Fruit fly (Drosophila melanogaster) whole organism, embryonic: ENCODE data around the gene CG18649.

ENCODE experiments used
- Atf6 ChIP-seq: fragments of 200-800 bp; sonication (Bioruptor generic); IDR thresholded peaks from 2 replicates; pipeline ENCODE4 v1.3.6; 2022; ENCODE audit warnings: missing biosample characterization, missing genetic modification characterization
- Awh ChIP-seq: fragments of 200-800 bp; sonication (Bioruptor generic); IDR thresholded peaks from 2 replicates; pipeline ENCODE4, ENCODE4 v1.3.6; 2022; ENCODE audit warnings: missing biosample characterization, missing genetic modification characterization
- CG10543 ChIP-seq: fragments of 200-800 bp; sonication (Bioruptor generic); optimal IDR thresholded peaks from 3 replicates; lab custom pipeline; 2017; ENCODE audit warnings: missing biosample characterization, mild to moderate bottlenecking, missing genetic modification characterization, moderate library complexity
- CG10565 ChIP-seq: fragments of 200-800 bp; sonication (Bioruptor generic); optimal IDR thresholded peaks from 3 replicates; lab custom pipeline; 2016; ENCODE audit warnings: missing biosample characterization, mild to moderate bottlenecking, missing genetic modification characterization
- CG12659 ChIP-seq: fragments of 200-800 bp; sonication (Bioruptor generic); optimal IDR thresholded peaks from 3 replicates; lab custom pipeline; 2017; ENCODE audit warnings: mild to moderate bottlenecking, missing biosample characterization, missing genetic modification reagents, missing genetic modification characterization
- CG13624 ChIP-seq: fragments of 200-800 bp; sonication (Bioruptor generic); optimal IDR thresholded peaks from 2 replicates; lab custom pipeline; 2016; ENCODE audit warnings: missing biosample characterization, missing genetic modification characterization
- CG13894 ChIP-seq: fragments of 200-800 bp; sonication (Bioruptor generic); optimal IDR thresholded peaks from 3 replicates; lab custom pipeline; 2018; ENCODE audit warnings: missing biosample characterization, mild to moderate bottlenecking, missing genetic modification characterization, moderate library complexity
- CG16813 ChIP-seq: fragments of 200-800 bp; sonication (Bioruptor generic); IDR thresholded peaks from 3 replicates; pipeline ENCODE4 v1.3.6; 2022; ENCODE audit warnings: missing biosample characterization, missing genetic modification characterization; ENCODE audit not compliant: partially characterized antibody
- CG17186 ChIP-seq: fragments of 200-800 bp; sonication (Bioruptor generic); optimal IDR thresholded peaks from 3 replicates; lab custom pipeline; 2017; ENCODE audit warnings: missing biosample characterization, missing genetic modification reagents, missing genetic modification characterization
- CG17802 ChIP-seq: fragments of 200-800 bp; sonication (Bioruptor generic); optimal IDR thresholded peaks from 2 replicates; lab custom pipeline; 2018; ENCODE audit warnings: missing biosample characterization, mild to moderate bottlenecking, missing genetic modification characterization, moderate library complexity
- CG18262 ChIP-seq: fragments of 200-800 bp; optimal IDR thresholded peaks from 3 replicates; lab custom pipeline; 2019; ENCODE audit warnings: missing biosample characterization, mild to moderate bottlenecking, missing genetic modification characterization, moderate library complexity
- CG2875 ChIP-seq: fragments of 200-800 bp; sonication (Bioruptor generic); optimal IDR thresholded peaks from 2 replicates; lab custom pipeline; 2017; ENCODE audit warnings: missing biosample characterization, mild to moderate bottlenecking, missing genetic modification characterization, missing genetic modification reagents
- CG4282 ChIP-seq: fragments of 200-800 bp; sonication (Bioruptor generic); optimal IDR thresholded peaks from 2 replicates; lab custom pipeline; 2016; ENCODE audit warnings: missing biosample characterization, missing genetic modification characterization
- CG4820 ChIP-seq: fragments of 200-800 bp; sonication (Bioruptor generic); optimal IDR thresholded peaks from 3 replicates; lab custom pipeline; 2016; ENCODE audit warnings: missing biosample characterization, missing genetic modification characterization
- CG6791 ChIP-seq: fragments of 200-800 bp; sonication (Bioruptor generic); IDR thresholded peaks from 3 replicates; pipeline ENCODE4 v1.3.6; 2022; ENCODE audit warnings: missing biosample characterization, missing genetic modification characterization; ENCODE audit not compliant: partially characterized antibody
- CG7372 ChIP-seq: fragments of 200-800 bp; sonication (Bioruptor generic); IDR thresholded peaks from 2 replicates; pipeline ENCODE4 v1.3.6; 2022; ENCODE audit warnings: missing biosample characterization, missing genetic modification characterization
- CG7786 ChIP-seq: fragments of 200-800 bp; sonication (Bioruptor generic); optimal IDR thresholded peaks from 2 replicates; lab custom pipeline; 2016; ENCODE audit warnings: missing biosample characterization, missing genetic modification characterization
- CoRest ChIP-seq: fragments of 200-800 bp; sonication (Bioruptor generic); optimal IDR thresholded peaks from 3 replicates; lab custom pipeline; 2018; ENCODE audit warnings: missing biosample characterization, mild to moderate bottlenecking, missing genetic modification characterization, moderate library complexity
- Doc3 ChIP-seq: fragments of 200-800 bp; sonication (Bioruptor generic); IDR thresholded peaks from 3 replicates; pipeline ENCODE4 v1.3.6; 2022; ENCODE audit warnings: missing biosample characterization, missing genetic modification characterization; ENCODE audit not compliant: partially characterized antibody
- Dp ChIP-seq: fragments of 200-800 bp; sonication (Bioruptor generic); optimal IDR thresholded peaks from 2 replicates; lab custom pipeline; 2018; ENCODE audit warnings: missing biosample characterization, mild to moderate bottlenecking, missing genetic modification characterization, moderate library complexity
- Ets97D ChIP-seq: fragments of 200-800 bp; sonication (Bioruptor generic); optimal IDR thresholded peaks from 3 replicates; lab custom pipeline; 2016; ENCODE audit warnings: missing biosample characterization, missing genetic modification characterization
- Hmx ChIP-seq: fragments of 200-800 bp; sonication (Bioruptor generic); optimal IDR thresholded peaks from 2 replicates; lab custom pipeline; 2016; ENCODE audit warnings: missing biosample characterization, missing genetic modification characterization
- Hr51 ChIP-seq, 2 experiments: fragments of 200-800 bp; sonication (Bioruptor generic); optimal IDR thresholded peaks; 2 replicates in 1 of 2; 3 replicates in 1 of 2; lab custom pipeline; 2016 to 2018; ENCODE audit warnings: missing biosample characterization in 2 of 2, missing genetic modification characterization in 2 of 2, mild to moderate bottlenecking in 1 of 2, moderate library complexity in 1 of 2
- Kr ChIP-seq: fragments of 200-800 bp; sonication (Bioruptor generic); optimal IDR thresholded peaks from 2 replicates; lab custom pipeline; 2017; ENCODE audit warnings: missing biosample characterization, mild to moderate bottlenecking, missing genetic modification characterization
- Max ChIP-seq: fragments of 200-800 bp; sonication (Bioruptor generic); optimal IDR thresholded peaks from 2 replicates; lab custom pipeline; 2016; ENCODE audit warnings: missing biosample characterization, mild to moderate bottlenecking, missing genetic modification characterization
- Oli ChIP-seq: fragments of 200-800 bp; sonication (Bioruptor generic); optimal IDR thresholded peaks from 2 replicates; lab custom pipeline; 2018; ENCODE audit warnings: missing biosample characterization, mild to moderate bottlenecking, missing genetic modification characterization, moderate library complexity
- Poxn ChIP-seq: fragments of 200-800 bp; sonication (Bioruptor generic); IDR thresholded peaks from 2 replicates; pipeline ENCODE4 v1.3.6; 2022; ENCODE audit warnings: missing biosample characterization, missing genetic modification characterization
- Six4 ChIP-seq: fragments of 200-800 bp; sonication (Bioruptor generic); optimal IDR thresholded peaks from 2 replicates; lab custom pipeline; 2016; ENCODE audit warnings: missing biosample characterization, missing genetic modification characterization
- Tbp ChIP-seq: fragments of >200 bp; optimal IDR thresholded peaks from 2 replicates; lab custom pipeline; 2018; ENCODE audit warnings: missing biosample characterization, missing genetic modification characterization
- Usf ChIP-seq: fragments of 200-800 bp; sonication (Bioruptor generic); optimal IDR thresholded peaks from 2 replicates; lab custom pipeline; 2017; ENCODE audit warnings: missing genotype, missing biosample characterization, missing genetic modification characterization
- Xrp1 ChIP-seq: fragments of 200-800 bp; sonication (Bioruptor generic); IDR thresholded peaks from 2 replicates; pipeline ENCODE4 v1.3.6; 2022; ENCODE audit warnings: missing biosample characterization, missing genetic modification characterization
- YL-1 ChIP-seq: fragments of 200-800 bp; sonication (Bioruptor generic); optimal IDR thresholded peaks from 3 replicates; lab custom pipeline; 2017; ENCODE audit warnings: missing biosample characterization, mild to moderate bottlenecking, missing genetic modification characterization
- ara ChIP-seq: fragments of 200-800 bp; sonication (Bioruptor generic); IDR thresholded peaks from 2 replicates; pipeline ENCODE4 v1.3.6; 2022; ENCODE audit warnings: missing biosample characterization, missing genetic modification characterization
- ci ChIP-seq: fragments of 200-800 bp; sonication (Bioruptor generic); IDR thresholded peaks from 3 replicates; pipeline ENCODE4 v1.3.6; 2022; ENCODE audit warnings: missing biosample characterization, missing genetic modification characterization
- cwo ChIP-seq: fragments of 200-800 bp; sonication (Bioruptor generic); optimal IDR thresholded peaks from 3 replicates; lab custom pipeline; 2017; ENCODE audit warnings: missing biosample characterization, missing genetic modification characterization, mild to moderate bottlenecking, moderate library complexity, missing genetic modification reagents
- disco-r ChIP-seq: fragments of 200-800 bp; sonication (Bioruptor generic); optimal IDR thresholded peaks from 2 replicates; lab custom pipeline; 2016; ENCODE audit warnings: missing biosample characterization, missing genetic modification characterization
- dmrt99B ChIP-seq: fragments of 200-800 bp; sonication (Bioruptor generic); optimal IDR thresholded peaks from 2 replicates; lab custom pipeline; 2018; ENCODE audit warnings: missing biosample characterization, mild to moderate bottlenecking, missing genetic modification characterization, moderate library complexity
- ind ChIP-seq: fragments of 200-800 bp; sonication (Bioruptor generic); optimal IDR thresholded peaks from 3 replicates; lab custom pipeline; 2016; ENCODE audit warnings: missing biosample characterization, missing genetic modification characterization
- lola ChIP-seq, 3 experiments: fragments of >200 bp in 2 of 3; fragments of 200-800 bp in 1 of 3; sonication (Bioruptor generic) in 1 of 3; optimal IDR thresholded peaks; 2 replicates each; lab custom pipeline; 2017 to 2019; ENCODE audit warnings: missing biosample characterization in 3 of 3, missing genetic modification characterization in 3 of 3, mild to moderate bottlenecking in 1 of 3, moderate library complexity in 1 of 3
- nmo ChIP-seq: fragments of 200-800 bp; sonication (Bioruptor generic); optimal IDR thresholded peaks from 2 replicates; lab custom pipeline; 2018; ENCODE audit warnings: missing biosample characterization, mild to moderate bottlenecking, missing genetic modification characterization, moderate library complexity
- otp ChIP-seq: fragments of 200-800 bp; sonication (Bioruptor generic); IDR thresholded peaks from 3 replicates; pipeline ENCODE4, ENCODE4 v1.3.6; 2022; ENCODE audit warnings: missing biosample characterization, missing genetic modification characterization
- scrt ChIP-seq: fragments of 200-800 bp; sonication (Bioruptor generic); optimal IDR thresholded peaks from 2 replicates; lab custom pipeline; 2018; ENCODE audit warnings: missing biosample characterization, mild to moderate bottlenecking, missing genetic modification characterization, moderate library complexity
- sens ChIP-seq: fragments of 200-800 bp; sonication (Bioruptor generic); peaks from one replicate; lab custom pipeline; 2016; ENCODE audit warnings: missing biosample characterization, missing genetic modification characterization
- shn ChIP-seq: fragments of 200-800 bp; sonication (Bioruptor generic); optimal IDR thresholded peaks from 3 replicates; lab custom pipeline; 2016; ENCODE audit warnings: missing biosample characterization, missing genetic modification characterization
- sna ChIP-seq: fragments of 200-800 bp; sonication (Bioruptor generic); IDR thresholded peaks from 2 replicates; pipeline ENCODE4 v1.3.6; 2022; ENCODE audit warnings: missing biosample characterization, missing genetic modification characterization; ENCODE audit not compliant: partially characterized antibody
- trh ChIP-seq: fragments of 200-800 bp; sonication (Bioruptor generic); optimal IDR thresholded peaks from 2 replicates; lab custom pipeline; 2016; ENCODE audit warnings: missing biosample characterization, missing genetic modification characterization
- tup ChIP-seq: fragments of 200-800 bp; sonication (Bioruptor generic); optimal IDR thresholded peaks from 2 replicates; lab custom pipeline; 2016; ENCODE audit warnings: missing biosample characterization, mild to moderate bottlenecking, missing genetic modification characterization, moderate library complexity
- tx ChIP-seq: fragments of 200-800 bp; sonication (Bioruptor generic); optimal IDR thresholded peaks from 2 replicates; lab custom pipeline; 2016; ENCODE audit warnings: missing biosample characterization, missing genetic modification characterization
- z ChIP-seq: fragments of 200-800 bp; sonication (Bioruptor generic); IDR thresholded peaks from 3 replicates; pipeline ENCODE4 v1.3.6; 2022; ENCODE audit warnings: missing biosample characterization, missing genetic modification characterization

Gene CG18649

DNA sequence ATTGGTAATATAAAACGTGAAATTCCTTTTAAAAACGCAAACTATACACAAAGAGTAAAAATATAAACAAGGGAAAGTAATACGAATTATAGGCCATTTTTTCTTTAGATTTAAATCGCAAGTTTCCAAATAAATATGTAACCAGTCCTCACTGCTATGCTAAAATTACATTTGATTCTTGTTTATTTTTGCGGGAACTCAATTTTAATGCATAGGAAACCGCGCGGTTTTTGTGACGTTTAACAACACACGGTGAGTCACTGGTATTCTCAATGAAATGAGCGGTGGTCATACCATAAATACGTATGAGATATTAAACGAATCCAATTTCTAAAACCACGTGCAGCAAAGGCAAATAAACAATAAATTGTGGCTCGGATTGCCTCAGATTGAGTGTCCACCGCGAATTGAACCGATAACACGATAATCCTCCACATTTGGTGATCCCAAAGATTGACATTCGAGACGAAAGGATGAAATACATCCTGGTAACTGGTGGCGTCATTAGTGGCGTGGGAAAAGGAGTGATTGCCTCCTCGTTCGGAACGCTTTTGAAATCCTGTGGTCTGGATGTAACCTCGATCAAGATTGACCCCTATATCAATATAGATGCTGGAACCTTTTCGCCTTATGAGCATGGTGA lies 44.1 kb upstream of the CG18649 start, which contains the start of gene Ctps (continued):
- TF ChIP-seq cwo, result no peak
- TF ChIP-seq lola (GFP tag; optimal IDR thresholded peaks at IDR 0.05; lab: Kevin White, UChicago), result no peak
- peak; percentile 7 for TF ChIP-seq CG17802 (tag; lab: Kevin White, UChicago)
- TF ChIP-seq Poxn (GFP tag; lab: Robert Waterston, UW), result no peak
- TF ChIP-seq Six4 (GFP tag; lab: Kevin White, UChicago), result no peak
- no peak for TF ChIP-seq ara (GFP tag; lab: Robert Waterston, UW)
- no peak for TF ChIP-seq CG2875 (GFP tag; lab: Kevin White, UChicago)
- TF ChIP-seq ci, result no peak
- TF ChIP-seq Hmx (GFP tag; lab: Kevin White, UChicago), result no peak
- no peak for TF ChIP-seq CG13894
- TF ChIP-seq CG6791 (GFP tag; lab: Robert Waterston, UW), result no peak
- no peak for TF ChIP-seq CG10543
- peak; percentile 86 for TF ChIP-seq Dp (GFP tag; lab: Kevin White, UChicago)
- TF ChIP-seq nmo (GFP tag; lab: Kevin White, UChicago), result no peak
- TF ChIP-seq ind, result no peak
- TF ChIP-seq CG4282, result no peak
- TF ChIP-seq CoRest (tag; lab: Kevin White, UChicago), result peak; percentile 4
- 0 out of 3 replicates have a peak, but pooled peaks have one; percentile 7 for TF ChIP-seq z (GFP tag; lab: Robert Waterston, UW)
- no peak for TF ChIP-seq Usf (GFP tag; lab: Kevin White, UChicago)
- no peak for TF ChIP-seq CG7372 (GFP tag; lab: Robert Waterston, UW)
- TF ChIP-seq tx (GFP tag; lab: Kevin White, UChicago), result no peak
- no peak for TF ChIP-seq CG10565 (GFP tag; lab: Kevin White, UChicago)
- TF ChIP-seq CG4820 (GFP tag; lab: Kevin White, UChicago), result no peak
- TF ChIP-seq Hr51 (GFP tag; optimal IDR thresholded peaks at IDR 0.05; lab: Kevin White, UChicago), result peak in 1 of 2 experiments; percentile 15
- TF ChIP-seq shn (GFP tag; lab: Kevin White, UChicago), result peak; percentile 23
- TF ChIP-seq Kr, result no peak
- TF ChIP-seq trh (GFP tag; lab: Kevin White, UChicago), result no peak
- TF ChIP-seq Oli (tag; lab: Kevin White, UChicago), result no peak
- TF ChIP-seq CG17186 (GFP tag; lab: Kevin White, UChicago), result peak; percentile 30
- TF ChIP-seq CG13624 (GFP tag; lab: Kevin White, UChicago), result peak; percentile 24
- TF ChIP-seq CG12659 (GFP tag; lab: Kevin White, UChicago), result peak; percentile 24
- no peak for TF ChIP-seq tup (GFP tag; lab: Kevin White, UChicago)
- no peak for TF ChIP-seq dmrt99B (tag; lab: Kevin White, UChicago)
- TF ChIP-seq CG16813, result no peak
- no peak for TF ChIP-seq Atf6 (GFP tag; lab: Robert Waterston, UW)
- TF ChIP-seq Awh (GFP tag; lab: Robert Waterston, UW), result no peak
- TF ChIP-seq Ets97D (GFP tag; lab: Kevin White, UChicago), result peak; percentile 62
- TF ChIP-seq Max (GFP tag; lab: Kevin White, UChicago), result peak; percentile 55
- TF ChIP-seq Tbp (GFP tag; lab: Kevin White, UChicago), result no peak
- TF ChIP-seq CG18262, result no peak
- TF ChIP-seq Doc3 (GFP tag; lab: Robert Waterston, UW), result no peak
- TF ChIP-seq scrt (GFP tag; lab: Kevin White, UChicago), result no peak
- TF ChIP-seq disco-r (GFP tag; lab: Kevin White, UChicago), result no peak
- TF ChIP-seq sens (GFP tag; lab: Kevin White, UChicago), result peak; percentile 67
- TF ChIP-seq sna (GFP tag; lab: Robert Waterston, UW), result no peak
- peak; percentile 28 for TF ChIP-seq YL-1 (GFP tag; lab: Kevin White, UChicago)
- TF ChIP-seq CG7786 (GFP tag; lab: Kevin White, UChicago), result peak; percentile 29
- TF ChIP-seq Xrp1 (GFP tag; lab: Robert Waterston, UW), result 0 out of 2 replicates have a peak, but pooled peaks have one; percentile 12
- TF ChIP-seq otp, result no peak
